Fruit fly (Drosophila melanogaster): ENCODE results near the gene shps.

The shps gene

dm6 chr3R:24299148-24299547, 19.8 kb downstream of the shps start:
- TF ChIP-seq CG8301 (tag; optimal IDR thresholded peaks at IDR 0.05) (no peak), CG32121 (GFP tag; IDR thresholded peaks at IDR 0.05) (no peak), CG8159 (tag; optimal IDR thresholded peaks at IDR 0.05) (no peak), Ets98B (GFP tag; IDR thresholded peaks at IDR 0.05) (no peak), CG13204 (GFP tag; optimal IDR thresholded peaks at IDR 0.05) (peak; percentile 12), Pif1A (GFP tag; optimal IDR thresholded peaks at IDR 0.05) (no peak), CG4496 (GFP tag; IDR thresholded peaks at IDR 0.05) (no peak), fd96Ca (GFP tag; IDR thresholded peaks at IDR 0.05) (no peak), EcR (GFP tag; optimal IDR thresholded peaks at IDR 0.05) (peak; percentile 86), rn (GFP tag; IDR thresholded peaks at IDR 0.05) (no peak), gl (tag; optimal IDR thresholded peaks at IDR 0.05) (no peak), CG10348 (GFP tag; IDR thresholded peaks at IDR 0.05) (no peak), CG15710 (tag; optimal IDR thresholded peaks at IDR 0.05) (no peak), CG14655 (GFP tag; optimal IDR thresholded peaks at IDR 0.05) (no peak), CG34367 (tag; optimal IDR thresholded peaks at IDR 0.05) (no peak), Pif1B (GFP tag; optimal IDR thresholded peaks at IDR 0.05) (no peak), CG9948 (tag; optimal IDR thresholded peaks at IDR 0.05) (no peak)

DNA sequence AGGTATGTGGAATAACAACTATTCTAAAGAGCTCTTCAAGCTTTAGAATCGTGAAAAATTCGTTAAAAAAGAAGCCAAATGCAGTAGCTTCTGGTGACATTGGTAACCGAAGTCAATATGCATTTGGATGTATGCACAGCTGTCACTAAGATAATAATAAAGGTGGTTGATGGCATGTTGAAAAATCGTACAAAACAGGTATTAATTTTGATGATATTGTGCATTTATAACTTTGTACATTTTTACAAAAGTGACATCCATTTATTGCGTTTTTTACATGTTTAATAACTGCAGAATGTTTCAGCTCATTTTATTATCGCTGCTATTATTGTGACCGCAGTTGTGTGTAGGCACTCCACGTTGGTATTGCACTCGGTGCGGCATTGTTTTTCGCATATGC, 22.1 kb downstream of the shps start:
- TF ChIP-seq CG15710 (tag; optimal IDR thresholded peaks at IDR 0.05) (peak; percentile 31), Snoo (tag; optimal IDR thresholded peaks at IDR 0.05) (no peak), CG13204 (GFP tag; optimal IDR thresholded peaks at IDR 0.05) (no peak), EcR (GFP tag; optimal IDR thresholded peaks at IDR 0.05) (no peak), fd96Ca (GFP tag; IDR thresholded peaks at IDR 0.05) (no peak), CG17806 (tag; optimal IDR thresholded peaks at IDR 0.05) (peak; percentile 21), CG10348 (GFP tag; IDR thresholded peaks at IDR 0.05) (no peak), CG32121 (GFP tag; IDR thresholded peaks at IDR 0.05) (0 out of 2 replicates have a peak, but pooled peaks have one; percentile 37), Pif1A (GFP tag; optimal IDR thresholded peaks at IDR 0.05) (peak; percentile 24), CG8159 (tag; optimal IDR thresholded peaks at IDR 0.05) (no peak), Pif1B (GFP tag; optimal IDR thresholded peaks at IDR 0.05) (no peak), Ets98B (GFP tag; IDR thresholded peaks at IDR 0.05) (peak; percentile 16; the same call in 1 of the 2 replicates), CG14655 (GFP tag; optimal IDR thresholded peaks at IDR 0.05) (no peak), rn (GFP tag; IDR thresholded peaks at IDR 0.05) (no peak), CG34367 (tag; optimal IDR thresholded peaks at IDR 0.05) (no peak), CG4496 (GFP tag; IDR thresholded peaks at IDR 0.05) (peak; percentile 72; the same call in 2 of the 3 replicates), CG9948 (tag; optimal IDR thresholded peaks at IDR 0.05) (peak; percentile 37), D1 (tag; optimal IDR thresholded peaks at IDR 0.05) (no peak), CG12605 (GFP tag; IDR thresholded peaks at IDR 0.05) (no peak), gl (tag; optimal IDR thresholded peaks at IDR 0.05) (no peak), CG8301 (tag; optimal IDR thresholded peaks at IDR 0.05) (peak; percentile 1)

DNA sequence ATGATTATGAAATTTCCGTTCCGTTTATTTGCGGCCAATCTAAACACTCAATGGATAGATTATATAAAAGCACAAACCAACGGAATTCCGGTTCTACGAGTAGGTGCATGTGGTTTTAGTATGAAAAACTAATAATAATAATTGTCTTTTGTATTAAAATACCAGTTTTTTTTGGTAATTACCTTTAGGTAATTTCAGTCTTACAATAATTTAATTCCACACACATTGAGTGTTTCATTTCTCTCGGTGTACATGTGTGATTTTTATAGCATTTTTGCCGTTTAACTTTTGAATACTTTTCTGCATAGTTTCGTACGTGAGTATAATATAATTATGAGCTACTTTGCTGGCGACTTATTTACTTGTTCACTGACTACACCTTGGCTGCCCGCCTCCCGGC, 23.7 kb downstream of the shps start:
- TF ChIP-seq CG8159 (tag; optimal IDR thresholded peaks at IDR 0.05) (no peak), gl (tag; optimal IDR thresholded peaks at IDR 0.05) (no peak), CG12605 (GFP tag; IDR thresholded peaks at IDR 0.05) (no peak), fd96Ca (GFP tag; IDR thresholded peaks at IDR 0.05) (no peak), Snoo (tag; optimal IDR thresholded peaks at IDR 0.05) (no peak), Ets98B (GFP tag; IDR thresholded peaks at IDR 0.05) (no peak), Pif1A (GFP tag; optimal IDR thresholded peaks at IDR 0.05) (no peak), D1 (tag; optimal IDR thresholded peaks at IDR 0.05) (no peak), CG8301 (tag; optimal IDR thresholded peaks at IDR 0.05) (no peak), CG14655 (GFP tag; optimal IDR thresholded peaks at IDR 0.05) (no peak), CG9948 (tag; optimal IDR thresholded peaks at IDR 0.05) (no peak), EcR (GFP tag; optimal IDR thresholded peaks at IDR 0.05) (no peak), CG15710 (tag; optimal IDR thresholded peaks at IDR 0.05) (no peak), CG4496 (GFP tag; IDR thresholded peaks at IDR 0.05) (no peak), rn (GFP tag; IDR thresholded peaks at IDR 0.05) (no peak)

dm6 chr3R:24318217-24319082, 39.1 kb downstream of the shps start, which contains the start of the genes Nab2 and BRWD3:
Gene Nab2 (minus strand): TSS chr3R:24318419.
Gene BRWD3 (plus strand): TSS chr3R:24319000.
- TF ChIP-seq CG15710 (tag; optimal IDR thresholded peaks at IDR 0.05) (no peak), gl (tag; optimal IDR thresholded peaks at IDR 0.05) (no peak), Pif1B (GFP tag; optimal IDR thresholded peaks at IDR 0.05) (no peak), Pif1A (GFP tag; optimal IDR thresholded peaks at IDR 0.05) (no peak), CG13204 (GFP tag; optimal IDR thresholded peaks at IDR 0.05) (no peak), Ets98B (GFP tag; IDR thresholded peaks at IDR 0.05) (no peak; the same call in none of the 2 replicates), D1 (tag; optimal IDR thresholded peaks at IDR 0.05) (no peak), CG34367 (tag; optimal IDR thresholded peaks at IDR 0.05) (no peak), CG9948 (tag; optimal IDR thresholded peaks at IDR 0.05) (no peak), CG12605 (GFP tag; IDR thresholded peaks at IDR 0.05) (peak; percentile 8; the same call in 1 of the 2 replicates), CG8159 (tag; optimal IDR thresholded peaks at IDR 0.05) (peak; percentile 15), CG10348 (GFP tag; IDR thresholded peaks at IDR 0.05) (no peak), CG32121 (GFP tag; IDR thresholded peaks at IDR 0.05) (0 out of 2 replicates have a peak, but pooled peaks have one; percentile 50), CG14655 (GFP tag; optimal IDR thresholded peaks at IDR 0.05) (no peak), Snoo (tag; optimal IDR thresholded peaks at IDR 0.05) (no peak), fd96Ca (GFP tag; IDR thresholded peaks at IDR 0.05) (peak; percentile 21; the same call in 1 of the 3 replicates), rn (GFP tag; IDR thresholded peaks at IDR 0.05) (peak; percentile 20; the same call in 1 of the 2 replicates), CG8301 (tag; optimal IDR thresholded peaks at IDR 0.05) (no peak), CG4496 (GFP tag; IDR thresholded peaks at IDR 0.05) (0 out of 3 replicates have a peak, but pooled peaks have one; percentile 8), EcR (GFP tag; optimal IDR thresholded peaks at IDR 0.05) (no peak), CG17806 (tag; optimal IDR thresholded peaks at IDR 0.05) (no peak)

DNA sequence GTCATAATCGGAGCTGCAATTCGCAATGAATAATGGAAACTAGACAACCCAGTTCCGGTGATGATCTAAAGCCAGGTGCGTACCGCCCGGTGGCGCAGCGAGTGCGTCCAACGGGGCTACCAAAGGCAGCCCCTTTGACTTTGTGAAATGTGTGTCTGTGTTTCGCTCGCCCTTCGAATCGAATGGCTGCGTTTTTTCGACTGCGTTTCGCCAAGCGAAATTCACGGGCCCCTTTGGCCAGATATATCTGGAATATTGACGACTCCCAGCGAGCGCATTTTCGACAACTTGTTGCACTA, 39.7 kb downstream of the shps start:
- TF ChIP-seq CG17806 (tag; optimal IDR thresholded peaks at IDR 0.05) (no peak), Pif1B (GFP tag; optimal IDR thresholded peaks at IDR 0.05) (no peak)
